Worm (Caenorhabditis elegans): ENCODE results near the gene aexr-3.
A peak's percentile ranks its signal among the peaks of the same experiment; 100 is the strongest.

The aexr-3 gene

ce11 chrX:8971461-8971860 is 10.5 kb upstream of the aexr-3 start:
- peak; percentile 28 for TF ChIP-seq lir-3 (tag; optimal IDR thresholded peaks at IDR 0.05)
- TF ChIP-seq hif-1 (tag; optimal IDR thresholded peaks at IDR 0.05) = peak; percentile 29 to 34
- TF ChIP-seq lsy-2 (tag; optimal IDR thresholded peaks at IDR 0.05) = peak in 1 of 2 experiments; percentile 36
- TF ChIP-seq ztf-7 (tag; optimal IDR thresholded peaks at IDR 0.05) = peak; percentile 7
- no peak for TF ChIP-seq lin-29 (GFP tag; IDR thresholded peaks at IDR 0.05)
- TF ChIP-seq daf-19 (GFP tag; conservative IDR thresholded peaks at IDR 0.05) = 0 out of 2 replicates have a peak, but pooled peaks have one; percentile 39
- 0 out of 2 replicates have a peak, but pooled peaks have one; percentile 19 for TF ChIP-seq ceh-44 (GFP tag; IDR thresholded peaks at IDR 0.05)
- TF ChIP-seq madf-5 (GFP tag; IDR thresholded peaks at IDR 0.05) = no peak
- no peak for TF ChIP-seq arid-1 (GFP tag; conservative IDR thresholded peaks at IDR 0.05)
- TF ChIP-seq Y5F2A.4 (GFP tag; optimal IDR thresholded peaks at IDR 0.05) = no peak
- TF ChIP-seq ceh-20 (GFP tag; IDR thresholded peaks at IDR 0.05) = no peak; the same call in 1 of the 2 replicates
- no peak for TF ChIP-seq pqm-1 (tag; optimal IDR thresholded peaks at IDR 0.05)
- TF ChIP-seq vab-7 (GFP tag; IDR thresholded peaks at IDR 0.05) = peak; percentile 83
- TF ChIP-seq tag-97 (GFP tag; IDR thresholded peaks at IDR 0.05) = no peak
- no peak for TF ChIP-seq F37D6.2 (tag; optimal IDR thresholded peaks at IDR 0.05)
- TF ChIP-seq spr-1 (tag; optimal IDR thresholded peaks at IDR 0.05) = peak; percentile 47
- TF ChIP-seq rbr-2 (tag; optimal IDR thresholded peaks at IDR 0.05) = peak; percentile 43
- no peak for TF ChIP-seq lin-15B (tag; optimal IDR thresholded peaks at IDR 0.05)
- no peak for TF ChIP-seq ZK546.5 (tag; optimal IDR thresholded peaks at IDR 0.05)
- TF ChIP-seq ceh-62 (tag; optimal IDR thresholded peaks at IDR 0.05) = no peak
- TF ChIP-seq D1046.2 (GFP tag; IDR thresholded peaks at IDR 0.05) = 0 out of 2 replicates have a peak, but pooled peaks have one; percentile 46
- no peak for TF ChIP-seq T26A8.4 (GFP tag; IDR thresholded peaks at IDR 0.05)
- TF ChIP-seq aly-2 (tag; optimal IDR thresholded peaks at IDR 0.05) = no peak
- TF ChIP-seq skn-1 (tag; optimal IDR thresholded peaks at IDR 0.05) = no peak
- no peak; the same call in none of the 2 replicates for TF ChIP-seq tra-1 (GFP tag; IDR thresholded peaks at IDR 0.05)
- TF ChIP-seq lin-38 (GFP tag; IDR thresholded peaks at IDR 0.05) = peak; percentile 69
- no peak for TF ChIP-seq duxl-1 (tag; optimal IDR thresholded peaks at IDR 0.05; ENCODE audit: poor library complexity)
- TF ChIP-seq Y48G9A.11 (GFP tag; IDR thresholded peaks at IDR 0.05) = peak; percentile 78
- 0 out of 2 replicates have a peak, but pooled peaks have one; percentile 47 for TF ChIP-seq ctbp-1 (GFP tag; IDR thresholded peaks at IDR 0.05)
- 0 out of 2 replicates have a peak, but pooled peaks have one; percentile 54 for TF ChIP-seq dmd-9 (GFP tag; IDR thresholded peaks at IDR 0.05)
- TF ChIP-seq mxl-2 (GFP tag; conservative IDR thresholded peaks at IDR 0.05) = no peak
- TF ChIP-seq gei-8 (GFP tag; optimal IDR thresholded peaks at IDR 0.05) = peak; percentile 19
- TF ChIP-seq snpc-1.2 (GFP tag; IDR thresholded peaks at IDR 0.05) = peak; percentile 81
- TF ChIP-seq dmd-8 (GFP tag; IDR thresholded peaks at IDR 0.05) = no peak
- no peak for TF ChIP-seq mdl-1 (tag; optimal IDR thresholded peaks at IDR 0.05)
- peak; percentile 42 for TF ChIP-seq nhr-48 (tag; optimal IDR thresholded peaks at IDR 0.05)
- TF ChIP-seq hmg-1.1 (GFP tag; IDR thresholded peaks at IDR 0.05) = peak; percentile 78
- 0 out of 2 replicates have a peak, but pooled peaks have one; percentile 41 for TF ChIP-seq saeg-2 (GFP tag; IDR thresholded peaks at IDR 0.05)
- TF ChIP-seq lin-1 (GFP tag; IDR thresholded peaks at IDR 0.05) = peak; percentile 69; the same call in 1 of the 2 replicates
- TF ChIP-seq zfp-2 (tag; optimal IDR thresholded peaks at IDR 0.05) = peak; percentile 25
- peak; percentile 62; the same call in 1 of the 2 replicates for TF ChIP-seq ZK337.2 (GFP tag; IDR thresholded peaks at IDR 0.05)
- 0 out of 2 replicates have a peak, but pooled peaks have one; percentile 25 for TF ChIP-seq F26F4.8 (GFP tag; conservative IDR thresholded peaks at IDR 0.05)
- TF ChIP-seq unc-62 (GFP tag; optimal IDR thresholded peaks at IDR 0.05 in 1 of 2) = peak in 1 of 2 experiments; percentile 98
- no peak for TF ChIP-seq unc-62 (tag; optimal IDR thresholded peaks at IDR 0.05)
- TF ChIP-seq zfp-3 (GFP tag; conservative IDR thresholded peaks at IDR 0.05) = 0 out of 2 replicates have a peak, but pooled peaks have one; percentile 61
- peak; percentile 35 for TF ChIP-seq lin-13 (GFP tag; optimal IDR thresholded peaks at IDR 0.05)
- TF ChIP-seq F44E2.7 (GFP tag; IDR thresholded peaks at IDR 0.05) = no peak
- TF ChIP-seq mdt-29 (GFP tag; IDR thresholded peaks at IDR 0.05) = peak; percentile 39; the same call in 1 of the 2 replicates
- TF ChIP-seq egl-27 (tag; optimal IDR thresholded peaks at IDR 0.05) = no peak
- no peak for TF ChIP-seq T20F7.1 (GFP tag; optimal IDR thresholded peaks at IDR 0.05)
- no peak for TF ChIP-seq aha-1 (tag)
